Fruit fly (Drosophila melanogaster): ENCODE data around the gene Tango14.

Gene Tango14

dm6 chr2L:1152693-1153092, 5.8 kb upstream of the Tango14 start:
- TF ChIP-seq Vsx2 (GFP tag; optimal IDR thresholded peaks at IDR 0.05; ENCODE audit: partially characterized antibody) = no peak
- TF ChIP-seq foxo (GFP tag; optimal IDR thresholded peaks at IDR 0.05) = no peak
- no peak for TF ChIP-seq br (GFP tag; optimal IDR thresholded peaks at IDR 0.05)
- no peak for TF ChIP-seq Dif (GFP tag; optimal IDR thresholded peaks at IDR 0.05; ENCODE audit: partially characterized antibody)
- TF ChIP-seq Dfd (GFP tag; optimal IDR thresholded peaks at IDR 0.05) = peak; percentile 99

DNA sequence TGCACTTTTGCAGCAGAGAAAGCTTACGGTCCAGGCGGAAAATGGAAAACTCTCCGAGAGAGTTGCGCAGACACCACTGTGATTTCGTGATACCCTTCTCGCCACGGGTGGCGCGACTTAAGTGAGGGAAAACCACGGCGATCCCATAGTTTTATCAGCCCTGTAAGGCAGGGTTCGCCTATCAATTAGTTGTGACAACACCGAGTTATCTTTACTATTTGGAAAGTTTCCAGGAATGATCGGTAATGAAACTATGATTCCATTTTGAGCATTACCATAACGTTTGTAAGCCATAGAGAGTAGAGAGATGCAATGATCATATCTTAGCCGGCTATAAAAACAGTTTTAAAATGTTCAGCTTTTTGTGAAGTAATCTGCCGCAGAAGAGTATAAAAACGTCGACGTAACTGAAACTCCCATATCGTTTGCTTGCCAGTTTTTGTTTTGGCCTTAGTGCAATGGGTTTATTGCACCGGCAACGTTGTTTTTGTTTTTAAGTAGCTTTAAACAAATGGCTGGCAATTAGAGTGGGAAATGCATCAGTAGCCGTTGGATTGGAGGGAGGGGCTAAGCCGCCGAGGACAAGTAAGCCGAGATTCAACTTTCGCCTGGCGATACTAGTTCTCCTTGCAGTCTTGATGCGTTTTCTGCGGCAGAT, 1.7 kb upstream of the Tango14 start:
- no peak for TF ChIP-seq woc (GFP tag; optimal IDR thresholded peaks at IDR 0.05)
- TF ChIP-seq fru (GFP tag; optimal IDR thresholded peaks at IDR 0.05) = no peak
- TF ChIP-seq Mio (GFP tag; optimal IDR thresholded peaks at IDR 0.05) = no peak
- no peak for TF ChIP-seq dmrt93B (GFP tag; optimal IDR thresholded peaks at IDR 0.05)
- TF ChIP-seq pan (optimal IDR thresholded peaks at IDR 0.05) = no peak

DNA sequence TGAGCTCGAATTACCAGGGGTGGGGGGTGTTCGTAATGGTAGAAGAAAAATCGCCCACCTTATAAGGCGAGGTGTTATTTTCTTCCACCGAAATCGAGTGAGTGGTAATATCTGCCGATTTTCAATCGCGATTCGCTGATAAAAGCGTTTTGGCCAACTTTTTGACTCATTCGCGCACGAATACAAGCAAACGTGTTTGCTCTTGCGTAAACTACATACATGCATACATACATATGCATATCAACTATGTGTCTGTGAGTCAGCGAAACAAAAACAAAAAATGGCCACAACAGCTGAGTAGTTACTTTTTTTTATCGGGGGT, 1.1 kb upstream of the Tango14 start:
- TF ChIP-seq N (GFP tag; optimal IDR thresholded peaks at IDR 0.05) (no peak), fru (GFP tag; optimal IDR thresholded peaks at IDR 0.05) (peak; percentile 20), brk (GFP tag; optimal IDR thresholded peaks at IDR 0.05) (no peak), CrebA (GFP tag; optimal IDR thresholded peaks at IDR 0.05; ENCODE audit: borderline replicate concordance) (no peak)

- TF ChIP-seq HLH106 (tag; optimal IDR thresholded peaks at IDR 0.05) (peak; percentile 55), ey (GFP tag; optimal IDR thresholded peaks at IDR 0.05) (peak; percentile 21), rgr (GFP tag; optimal IDR thresholded peaks at IDR 0.05) (peak; percentile 21), foxo (GFP tag; optimal IDR thresholded peaks at IDR 0.05) (peak in 1 of 2 experiments; percentile 22), br (GFP tag; optimal IDR thresholded peaks at IDR 0.05) (no peak), sv (GFP tag; optimal IDR thresholded peaks at IDR 0.05) (peak; percentile 25), CG9705 (GFP tag; optimal IDR thresholded peaks at IDR 0.05) (peak; percentile 3), N (GFP tag; optimal IDR thresholded peaks at IDR 0.05) (peak; percentile 41), Dfd (GFP tag; optimal IDR thresholded peaks at IDR 0.05) (no peak), Sp1 (GFP tag; optimal IDR thresholded peaks at IDR 0.05) (peak; percentile 1), Rel (GFP tag; optimal IDR thresholded peaks at IDR 0.05) (no peak), Rel (tag; optimal IDR thresholded peaks at IDR 0.05) (peak; percentile 31), tai (GFP tag; optimal IDR thresholded peaks at IDR 0.05) (no peak), psq (GFP tag; optimal IDR thresholded peaks at IDR 0.05) (peak; percentile 1), woc (GFP tag; optimal IDR thresholded peaks at IDR 0.05) (peak; percentile 60), dl (GFP tag; optimal IDR thresholded peaks at IDR 0.05; ENCODE audit: insufficient read depth in 1 of 2, partially characterized antibody in 2 of 2) (no peak), Myc (optimal IDR thresholded peaks at IDR 0.05) (peak; percentile 27), Vsx2 (GFP tag; optimal IDR thresholded peaks at IDR 0.05; ENCODE audit: partially characterized antibody) (no peak), h (GFP tag; optimal IDR thresholded peaks at IDR 0.05) (peak; percentile 10), dmrt93B (GFP tag; optimal IDR thresholded peaks at IDR 0.05) (peak; percentile 2)
Measured at dm6 chr2L:1157679-1158518, 562 bp upstream of the Tango14 start, which contains the start of gene capt. capt (minus strand) TSS chr2L:1158262.

- TF ChIP-seq Dif (GFP tag; optimal IDR thresholded peaks at IDR 0.05; ENCODE audit: partially characterized antibody) = peak; percentile 63
- no peak for TF ChIP-seq Rel (GFP tag; optimal IDR thresholded peaks at IDR 0.05)
- TF ChIP-seq Rel (tag; optimal IDR thresholded peaks at IDR 0.05) = peak; percentile 49
- TF ChIP-seq GATAd (GFP tag; optimal IDR thresholded peaks at IDR 0.05) = no peak
- no peak for TF ChIP-seq foxo (GFP tag; optimal IDR thresholded peaks at IDR 0.05)
- no peak for TF ChIP-seq pan (optimal IDR thresholded peaks at IDR 0.05)
- no peak for TF ChIP-seq sage (GFP tag; optimal IDR thresholded peaks at IDR 0.05)
- no peak for TF ChIP-seq Hnf4 (GFP tag; optimal IDR thresholded peaks at IDR 0.05)
- no peak for TF ChIP-seq jim (GFP tag; optimal IDR thresholded peaks at IDR 0.05)
- no peak for TF ChIP-seq Myc (optimal IDR thresholded peaks at IDR 0.05)
- TF ChIP-seq N (GFP tag; optimal IDR thresholded peaks at IDR 0.05) = no peak
- no peak for TF ChIP-seq h (GFP tag; optimal IDR thresholded peaks at IDR 0.05)
- TF ChIP-seq Jra (GFP tag; optimal IDR thresholded peaks at IDR 0.05) = no peak
- no peak for TF ChIP-seq br (GFP tag; optimal IDR thresholded peaks at IDR 0.05)
- no peak for TF ChIP-seq fru (GFP tag; optimal IDR thresholded peaks at IDR 0.05)
- no peak for TF ChIP-seq brk (GFP tag; optimal IDR thresholded peaks at IDR 0.05)
Measured at dm6 chr2L:1163538-1164143, 5.2 kb downstream of the Tango14 start, which contains the start of gene CG5080. CG5080 (minus strand) TSS chr2L:1163886.

All from whole organism, wandering third instar larva.